Fruit fly (Drosophila melanogaster) whole organism, prepupa: ENCODE data around the gene beg.

Experiments used
- CG11762 ChIP-seq: fragments of 200-800 bp; sonication (Bioruptor generic); optimal IDR thresholded peaks from 3 replicates; lab custom pipeline; 2016; ENCODE audit warnings: missing biosample characterization, missing genetic modification characterization; ENCODE audit not compliant: insufficient read depth
- CG31627 ChIP-seq: fragments of 200-800 bp; sonication (Bioruptor generic); optimal IDR thresholded peaks from 3 replicates; lab custom pipeline; 2016; ENCODE audit warnings: missing biosample characterization, missing genetic modification characterization
- CG32006 ChIP-seq: fragments of 200-800 bp; sonication (Bioruptor generic); optimal IDR thresholded peaks from 3 replicates; lab custom pipeline; 2017; ENCODE audit warnings: missing biosample characterization, mild to moderate bottlenecking, missing genetic modification characterization
- CG6163 ChIP-seq: fragments of 200-800 bp; sonication (Bioruptor generic); IDR thresholded peaks from 3 replicates; pipeline ENCODE4 v1.3.6; 2022; ENCODE audit warnings: missing biosample characterization, missing genetic modification characterization
- CG6276 ChIP-seq: fragments of 200-800 bp; sonication (Bioruptor generic); optimal IDR thresholded peaks from 2 replicates; lab custom pipeline; 2017; ENCODE audit warnings: missing biosample characterization, mild to moderate bottlenecking, missing genetic modification characterization
- Eip78C ChIP-seq: fragments of 200-800 bp; sonication (Bioruptor generic); peaks from one replicate; lab custom pipeline; 2016; ENCODE audit warnings: missing biosample characterization, missing genetic modification characterization
- Lpt ChIP-seq: fragments of 200-800 bp; sonication (Bioruptor generic); optimal IDR thresholded peaks from 3 replicates; lab custom pipeline; 2016; ENCODE audit warnings: missing biosample characterization, missing genetic modification characterization
- cyc ChIP-seq: fragments of 200-800 bp; sonication (Bioruptor generic); optimal IDR thresholded peaks from 3 replicates; lab custom pipeline; 2016; ENCODE audit warnings: missing biosample characterization, missing genetic modification characterization
- esn ChIP-seq: fragments of 200-800 bp; sonication (Bioruptor generic); optimal IDR thresholded peaks from 2 replicates; lab custom pipeline; 2016; ENCODE audit warnings: missing biosample characterization, mild to moderate bottlenecking, missing genetic modification characterization, moderate library complexity
- salr ChIP-seq, 2 experiments: fragments of 200-800 bp; sonication (Bioruptor generic); optimal IDR thresholded peaks; 3 replicates each; lab custom pipeline; 2016 to 2018; ENCODE audit warnings: missing biosample characterization in 2 of 2, missing genetic modification characterization in 2 of 2, mild to moderate bottlenecking in 1 of 2
- svp ChIP-seq: fragments of 200-800 bp; sonication (Bioruptor generic); peaks from one replicate; lab custom pipeline; 2016; ENCODE audit warnings: missing biosample characterization, missing genetic modification characterization

dm6 chr3L:17004765-17005414 lies 30.6 kb upstream of the beg start:
- TF ChIP-seq salr (GFP tag; optimal IDR thresholded peaks at IDR 0.05; lab: Kevin White, UChicago), result no peak
- TF ChIP-seq CG6163 (GFP tag; lab: Robert Waterston, UW), result no peak
- TF ChIP-seq svp (GFP tag; lab: Kevin White, UChicago), result no peak
- TF ChIP-seq esn (GFP tag; lab: Kevin White, UChicago), result no peak
- no peak for TF ChIP-seq CG11762 (GFP tag; lab: Kevin White, UChicago)
- TF ChIP-seq CG32006 (GFP tag; lab: Kevin White, UChicago), result no peak
- TF ChIP-seq Eip78C (GFP tag; lab: Kevin White, UChicago), result no peak
- no peak for TF ChIP-seq cyc (GFP tag; lab: Kevin White, UChicago)
- TF ChIP-seq CG31627, result no peak
- TF ChIP-seq Lpt, result no peak
- no peak for TF ChIP-seq CG6276 (GFP tag; lab: Kevin White, UChicago)
